Fruit fly (Drosophila melanogaster) Kc167 (cell line): ENCODE data around the gene HipHop.

ENCODE experiments used
- Myc ChIP-seq: fragments of >200 bp; optimal IDR thresholded peaks from 2 replicates; lab custom pipeline; 2017; ENCODE audit warnings: missing external identifiers
- Sin3A ChIP-seq: fragments of >200 bp; optimal IDR thresholded peaks from 2 replicates; lab custom pipeline; 2018; ENCODE audit warnings: missing external identifiers
- h ChIP-seq: fragments of >200 bp; optimal IDR thresholded peaks from 3 replicates; lab custom pipeline; 2018; ENCODE audit warnings: missing external identifiers
- insv ChIP-seq: fragments of >200 bp; optimal IDR thresholded peaks from 3 replicates; lab custom pipeline; 2018; ENCODE audit warnings: missing external identifiers

DNA sequence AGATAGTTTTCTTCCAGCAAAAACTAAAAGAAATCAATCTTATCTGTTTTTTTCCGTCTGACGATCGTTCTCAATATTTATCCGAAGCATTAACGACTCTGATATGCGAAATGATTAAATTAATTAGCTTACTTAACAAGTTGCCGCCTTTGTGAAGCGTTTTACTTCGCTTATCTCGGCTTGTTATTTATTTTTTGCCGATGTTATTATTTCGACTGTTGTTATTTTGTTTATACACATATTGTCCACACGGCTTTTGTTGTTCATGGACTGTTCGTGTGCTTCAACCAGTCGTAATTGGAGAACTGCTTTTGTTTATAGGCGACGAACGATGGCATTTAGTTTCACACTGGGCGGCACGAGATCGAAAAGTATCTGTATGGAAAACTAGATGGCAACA is 12.3 kb downstream of the HipHop start:
- TF ChIP-seq Sin3A (lab: Kevin White, UChicago) (no peak), Myc (lab: Kevin White, UChicago) (no peak), insv (lab: Kevin White, UChicago) (no peak), h (lab: Kevin White, UChicago) (no peak)
